Fruit fly (Drosophila melanogaster) whole organism, embryonic: ENCODE data around the gene CG9452.

Experiments
- BEAF-32 ChIP-seq: fragments of 200-800 bp; sonication (Bioruptor generic); optimal IDR thresholded peaks from 3 replicates; lab custom pipeline; 2017; ENCODE audit warnings: missing biosample characterization, missing genetic modification characterization, mild to moderate bottlenecking, moderate library complexity, missing genetic modification reagents
- Bgb ChIP-seq: fragments of 200-800 bp; sonication (Bioruptor generic); IDR thresholded peaks from 2 replicates; pipeline ENCODE4 v1.3.6; 2022; ENCODE audit warnings: missing biosample characterization, missing genetic modification characterization; ENCODE audit not compliant: partially characterized antibody
- CG10209 ChIP-seq: fragments of 200-800 bp; sonication (Bioruptor generic); optimal IDR thresholded peaks from 3 replicates; lab custom pipeline; 2017; ENCODE audit warnings: missing biosample characterization, mild to moderate bottlenecking, missing genetic modification characterization, missing genetic modification reagents
- CG11093 ChIP-seq: fragments of 200-800 bp; sonication (Bioruptor generic); IDR thresholded peaks from 3 replicates; pipeline ENCODE4 v1.3.6; 2022; ENCODE audit warnings: missing biosample characterization, missing genetic modification characterization
- CG11723 ChIP-seq: fragments of 200-800 bp; sonication (Bioruptor generic); optimal IDR thresholded peaks from 2 replicates; lab custom pipeline; 2017; ENCODE audit warnings: missing biosample characterization, mild to moderate bottlenecking, missing genetic modification characterization
- CG12236 ChIP-seq: fragments of 200-800 bp; sonication (Bioruptor generic); optimal IDR thresholded peaks from 2 replicates; lab custom pipeline; 2016; ENCODE audit warnings: missing biosample characterization, missing genetic modification characterization
- CG12659 ChIP-seq: fragments of 200-800 bp; sonication (Bioruptor generic); optimal IDR thresholded peaks from 3 replicates; lab custom pipeline; 2017; ENCODE audit warnings: mild to moderate bottlenecking, missing biosample characterization, missing genetic modification reagents, missing genetic modification characterization
- CG13287 ChIP-seq: fragments of 200-800 bp; sonication (Bioruptor generic); IDR thresholded peaks from 2 replicates; pipeline ENCODE4 v1.3.6; 2022; ENCODE audit warnings: missing biosample characterization, missing genetic modification characterization; ENCODE audit not compliant: partially characterized antibody
- CG13775 ChIP-seq: fragments of 200-800 bp; sonication (Bioruptor generic); optimal IDR thresholded peaks from 3 replicates; lab custom pipeline; 2017; ENCODE audit warnings: missing biosample characterization, mild to moderate bottlenecking, missing genetic modification characterization
- CG14050 ChIP-seq: fragments of 200-800 bp; sonication (Bioruptor generic); IDR thresholded peaks from 3 replicates; pipeline ENCODE4 v1.3.6; 2022; ENCODE audit warnings: missing biosample characterization, missing genetic modification characterization
- CG1603 ChIP-seq: fragments of 200-800 bp; sonication (Bioruptor generic); optimal IDR thresholded peaks from 2 replicates; lab custom pipeline; 2019; ENCODE audit warnings: missing biosample characterization, mild to moderate bottlenecking, missing genetic modification characterization, moderate library complexity
- CG1647 ChIP-seq: fragments of 200-800 bp; sonication (Bioruptor generic); optimal IDR thresholded peaks from 3 replicates; lab custom pipeline; 2016; ENCODE audit warnings: missing biosample characterization, missing genetic modification characterization
- CG16779 ChIP-seq: fragments of 200-800 bp; sonication (Bioruptor generic); IDR thresholded peaks from 2 replicates; pipeline ENCODE4 v1.3.6; 2022; ENCODE audit warnings: missing biosample characterization, missing genetic modification characterization
- CG16863 ChIP-seq: fragments of 200-800 bp; sonication (Bioruptor generic); optimal IDR thresholded peaks from 3 replicates; lab custom pipeline; 2016; ENCODE audit warnings: missing biosample characterization, missing genetic modification characterization
- CG17361 ChIP-seq: fragments of 200-800 bp; sonication (Bioruptor generic); IDR thresholded peaks from 3 replicates; pipeline ENCODE4 v1.3.6; 2022; ENCODE audit warnings: missing biosample characterization, missing genetic modification characterization
- CG17385 ChIP-seq: fragments of 200-800 bp; sonication (Bioruptor generic); optimal IDR thresholded peaks from 3 replicates; lab custom pipeline; 2018; ENCODE audit warnings: missing biosample characterization, mild to moderate bottlenecking, missing genetic modification characterization
- CG2199 ChIP-seq: fragments of 200-800 bp; sonication (Bioruptor generic); IDR thresholded peaks from 3 replicates; pipeline ENCODE4 v1.3.6; 2022; ENCODE audit warnings: missing biosample characterization, missing genetic modification characterization
- CG3163 ChIP-seq: fragments of 200-800 bp; sonication (Bioruptor generic); optimal IDR thresholded peaks from 3 replicates; lab custom pipeline; 2016; ENCODE audit warnings: missing biosample characterization, missing genetic modification characterization
- CG32532 ChIP-seq: fragments of 200-800 bp; sonication (Bioruptor generic); IDR thresholded peaks from 2 replicates; pipeline ENCODE4 v1.3.6; 2022; ENCODE audit warnings: missing biosample characterization, missing genetic modification characterization
- CG3838 ChIP-seq: fragments of 200-800 bp; sonication (Bioruptor generic); optimal IDR thresholded peaks from 3 replicates; lab custom pipeline; 2016; ENCODE audit warnings: missing biosample characterization, missing genetic modification characterization
- CG4707 ChIP-seq: fragments of 200-800 bp; sonication (Bioruptor generic); optimal IDR thresholded peaks from 2 replicates; lab custom pipeline; 2018; ENCODE audit warnings: missing biosample characterization, mild to moderate bottlenecking, missing genetic modification characterization, moderate library complexity
- CG5953 ChIP-seq: fragments of 200-800 bp; sonication (Bioruptor generic); IDR thresholded peaks from 2 replicates; pipeline ENCODE4 v1.3.6; 2022; ENCODE audit warnings: missing biosample characterization, missing genetic modification characterization
- CG6175 ChIP-seq: fragments of 200-800 bp; sonication (Bioruptor generic); IDR thresholded peaks from 3 replicates; pipeline ENCODE4 v1.3.6; 2022; ENCODE audit warnings: missing biosample characterization, missing genetic modification characterization
- CG8290 ChIP-seq, 3 experiments: fragments of 200-800 bp; sonication (Bioruptor generic); optimal IDR thresholded peaks; 2 replicates each; lab custom pipeline; 2016 to 2019; ENCODE audit warnings: missing biosample characterization in 3 of 3, missing genetic modification characterization in 3 of 3, mild to moderate bottlenecking in 2 of 3, moderate library complexity in 1 of 3
- Deaf1 ChIP-seq: fragments of 200-800 bp; optimal IDR thresholded peaks from 3 replicates; lab custom pipeline; 2019; ENCODE audit warnings: missing biosample characterization, mild to moderate bottlenecking, missing genetic modification characterization, moderate library complexity
- Drgx ChIP-seq: fragments of 200-800 bp; sonication (Bioruptor generic); IDR thresholded peaks from 2 replicates; pipeline ENCODE4 v1.3.6; 2022; ENCODE audit warnings: missing biosample characterization, missing genetic modification characterization
- Gsc ChIP-seq: fragments of 200-800 bp; sonication (Bioruptor generic); IDR thresholded peaks from 2 replicates; pipeline ENCODE4 v1.3.6; 2022; ENCODE audit warnings: missing biosample characterization, missing genetic modification characterization
- HmgD ChIP-seq: fragments of 200-800 bp; sonication (Bioruptor generic); optimal IDR thresholded peaks from 3 replicates; lab custom pipeline; 2016; ENCODE audit warnings: missing biosample characterization, missing genetic modification characterization
- Hr78 ChIP-seq, 2 experiments: fragments of 200-800 bp in 1 of 2; fragments of >200 bp in 1 of 2; sonication (Bioruptor generic) in 1 of 2; optimal IDR thresholded peaks; 2 replicates each; lab custom pipeline; 2017 to 2019; ENCODE audit warnings: missing biosample characterization in 2 of 2, missing genetic modification characterization in 2 of 2, mild to moderate bottlenecking in 1 of 2, moderate library complexity in 1 of 2
- Meics ChIP-seq: fragments of 200-800 bp; sonication (Bioruptor generic); optimal IDR thresholded peaks from 2 replicates; lab custom pipeline; 2017; ENCODE audit warnings: missing biosample characterization, mild to moderate bottlenecking, missing genetic modification characterization
- Ravus ChIP-seq: fragments of 200-800 bp; sonication (Bioruptor generic); IDR thresholded peaks from 2 replicates; pipeline ENCODE4 v1.3.6; 2022; ENCODE audit warnings: missing biosample characterization, missing genetic modification characterization
- Sry-β ChIP-seq: fragments of 200-800 bp; sonication (Bioruptor generic); optimal IDR thresholded peaks from 2 replicates; lab custom pipeline; 2018; ENCODE audit warnings: missing biosample characterization, mild to moderate bottlenecking, missing genetic modification characterization, moderate library complexity
- Trl ChIP-seq, 3 experiments: fragments of >200 bp in 2 of 3; fragments of 200-800 bp in 1 of 3; sonication (Bioruptor generic) in 1 of 3; optimal IDR thresholded peaks; 2 replicates in 1 of 3; 3 replicates in 2 of 3; lab custom pipeline; 2016 to 2017; ENCODE audit warnings: missing biosample characterization in 1 of 3, missing genetic modification characterization in 1 of 3
- ash1 ChIP-seq: fragments of 200-800 bp; sonication (Bioruptor generic); optimal IDR thresholded peaks from 2 replicates; lab custom pipeline; 2018; ENCODE audit warnings: missing biosample characterization, mild to moderate bottlenecking, missing genetic modification characterization
- ato ChIP-seq: fragments of 200-800 bp; sonication (Bioruptor generic); IDR thresholded peaks from 2 replicates; pipeline ENCODE4 v1.3.6; 2022; ENCODE audit warnings: missing biosample characterization, missing genetic modification characterization; ENCODE audit not compliant: partially characterized antibody
- cato ChIP-seq: fragments of 200-800 bp; sonication (Bioruptor generic); optimal IDR thresholded peaks from 2 replicates; lab custom pipeline; 2016; ENCODE audit warnings: missing biosample characterization, missing genetic modification characterization, borderline replicate concordance
- chinmo ChIP-seq: fragments of 200-800 bp; sonication (Bioruptor generic); IDR thresholded peaks from 4 replicates; pipeline ENCODE4 v1.3.6; 2022; ENCODE audit warnings: missing biosample characterization, missing genetic modification characterization; ENCODE audit not compliant: partially characterized antibody
- cwo ChIP-seq: fragments of 200-800 bp; sonication (Bioruptor generic); optimal IDR thresholded peaks from 3 replicates; lab custom pipeline; 2017; ENCODE audit warnings: missing biosample characterization, missing genetic modification characterization, mild to moderate bottlenecking, moderate library complexity, missing genetic modification reagents
- en ChIP-seq: fragments of 200-800 bp; sonication (Bioruptor generic); optimal IDR thresholded peaks from 2 replicates; lab custom pipeline; 2016; ENCODE audit warnings: missing biosample characterization, missing genetic modification characterization
- ftz-f1 ChIP-seq: fragments of 200-800 bp; sonication (Bioruptor generic); optimal IDR thresholded peaks from 2 replicates; lab custom pipeline; 2016; ENCODE audit warnings: missing biosample characterization, missing genetic modification characterization
- fu2 ChIP-seq: fragments of 200-800 bp; sonication (Bioruptor generic); optimal IDR thresholded peaks from 2 replicates; lab custom pipeline; 2016; ENCODE audit warnings: missing biosample characterization, missing genetic modification characterization
- hth ChIP-seq: fragments of >200 bp; optimal IDR thresholded peaks from 2 replicates; lab custom pipeline; 2017; ENCODE audit warnings: inconsistent platforms
- insv ChIP-seq, 2 experiments: fragments of 200-800 bp; sonication (Bioruptor generic); optimal IDR thresholded peaks; 3 replicates each; lab custom pipeline; 2016 to 2018; ENCODE audit warnings: missing biosample characterization in 2 of 2, missing genetic modification characterization in 2 of 2
- otp ChIP-seq: fragments of 200-800 bp; sonication (Bioruptor generic); IDR thresholded peaks from 3 replicates; pipeline ENCODE4, ENCODE4 v1.3.6; 2022; ENCODE audit warnings: missing biosample characterization, missing genetic modification characterization
- sens-2 ChIP-seq: fragments of 200-800 bp; sonication (Bioruptor generic); IDR thresholded peaks from 2 replicates; pipeline ENCODE4 v1.3.6; 2022; ENCODE audit warnings: missing biosample characterization, missing genetic modification characterization
- sob ChIP-seq: fragments of 200-800 bp; sonication (Bioruptor generic); IDR thresholded peaks from 2 replicates; pipeline ENCODE4 v1.3.6; 2022; ENCODE audit warnings: missing biosample characterization, missing genetic modification characterization
- sqz ChIP-seq: fragments of 200-800 bp; sonication (Bioruptor generic); optimal IDR thresholded peaks from 3 replicates; lab custom pipeline; 2018; ENCODE audit warnings: missing biosample characterization, mild to moderate bottlenecking, missing genetic modification characterization
- stwl ChIP-seq: fragments of 200-800 bp; sonication (Bioruptor generic); optimal IDR thresholded peaks from 3 replicates; lab custom pipeline; 2018; ENCODE audit warnings: missing biosample characterization, mild to moderate bottlenecking, missing genetic modification characterization, moderate library complexity
- vfl ChIP-seq: fragments of 200-800 bp; sonication (Bioruptor generic); optimal IDR thresholded peaks from 2 replicates; lab custom pipeline; 2016; ENCODE audit warnings: missing biosample characterization, missing genetic modification characterization

CG9452 gene

dm6 chr3L:19483007-19483406 lies 20.7 kb downstream of the CG9452 start (continued):
- TF ChIP-seq CG8290 (GFP tag; optimal IDR thresholded peaks at IDR 0.05; lab: Kevin White, UChicago) (peak; percentile 6), CG8290 (tag; optimal IDR thresholded peaks at IDR 0.05; lab: Kevin White, UChicago) (no peak), CG14050 (no peak), Meics (no peak), stwl (tag; lab: Kevin White, UChicago) (peak; percentile 90), CG12236 (GFP tag; lab: Kevin White, UChicago) (no peak), hth (no peak), vfl (GFP tag; lab: Kevin White, UChicago) (no peak), Gsc (GFP tag; lab: Robert Waterston, UW) (no peak), CG1647 (no peak), CG1603 (tag; lab: Kevin White, UChicago) (no peak), CG2199 (GFP tag; lab: Robert Waterston, UW) (0 out of 3 replicates have a peak, but pooled peaks have one; percentile 18), sob (GFP tag; lab: Robert Waterston, UW) (no peak), Drgx (no peak), CG16779 (GFP tag; lab: Robert Waterston, UW) (no peak), Ravus (GFP tag; lab: Robert Waterston, UW) (no peak), CG13287 (GFP tag; lab: Robert Waterston, UW) (peak; percentile 22; the same call in 1 of the 2 replicates), CG11723 (GFP tag; lab: Kevin White, UChicago) (no peak), Trl (optimal IDR thresholded peaks at IDR 0.05; lab: Kevin White, UChicago) (no peak), Trl (GFP tag; optimal IDR thresholded peaks at IDR 0.05; lab: Kevin White, UChicago) (no peak), ash1 (GFP tag; lab: Kevin White, UChicago) (no peak), cato (GFP tag; lab: Kevin White, UChicago) (no peak), insv (GFP tag; optimal IDR thresholded peaks at IDR 0.05; lab: Kevin White, UChicago) (no peak)

dm6 chr3L:19482014-19482413 lies 21.7 kb downstream of the CG9452 start:
- TF ChIP-seq sens-2: no peak
- TF ChIP-seq Deaf1 (tag; lab: Kevin White, UChicago): peak; percentile 48
- peak; percentile 50 to 54 for TF ChIP-seq Trl (optimal IDR thresholded peaks at IDR 0.05; lab: Kevin White, UChicago)
- no peak for TF ChIP-seq Trl (GFP tag; optimal IDR thresholded peaks at IDR 0.05; lab: Kevin White, UChicago)
- peak; percentile 82 for TF ChIP-seq CG3163 (GFP tag; lab: Kevin White, UChicago)
- TF ChIP-seq CG5953 (GFP tag; lab: Robert Waterston, UW): no peak
- no peak for TF ChIP-seq CG16863
- TF ChIP-seq CG17361 (GFP tag; lab: Robert Waterston, UW): no peak
- TF ChIP-seq CG12659 (GFP tag; lab: Kevin White, UChicago): no peak
- no peak for TF ChIP-seq CG4707 (GFP tag; lab: Kevin White, UChicago)
- TF ChIP-seq otp: no peak
- no peak for TF ChIP-seq cwo (GFP tag; lab: Kevin White, UChicago)
- TF ChIP-seq BEAF-32 (GFP tag; lab: Kevin White, UChicago): no peak
- no peak for TF ChIP-seq Sry-β
- TF ChIP-seq stwl (tag; lab: Kevin White, UChicago): no peak
- no peak for TF ChIP-seq Bgb (GFP tag; lab: Robert Waterston, UW)
- TF ChIP-seq HmgD (GFP tag; lab: Kevin White, UChicago): no peak

dm6 chr3L:19481209-19481608 lies 22.5 kb downstream of the CG9452 start:
- TF ChIP-seq sqz (GFP tag; lab: Kevin White, UChicago) (peak; percentile 48), CG6175 (GFP tag; lab: Robert Waterston, UW) (no peak), fu2 (no peak), CG13775 (GFP tag; lab: Kevin White, UChicago) (no peak), Hr78 (GFP tag; optimal IDR thresholded peaks at IDR 0.05; lab: Kevin White, UChicago) (peak in 1 of 2 experiments; percentile 1), CG32532 (GFP tag; lab: Robert Waterston, UW) (no peak), CG11093 (GFP tag; lab: Robert Waterston, UW) (no peak), en (GFP tag; lab: Kevin White, UChicago) (no peak), CG17385 (GFP tag; lab: Kevin White, UChicago) (no peak), ftz-f1 (GFP tag; lab: Kevin White, UChicago) (no peak), ato (GFP tag; lab: Robert Waterston, UW) (no peak), chinmo (GFP tag; lab: Robert Waterston, UW) (peak; percentile 52; the same call in 1 of the 4 replicates), CG10209 (no peak), CG3838 (GFP tag; lab: Kevin White, UChicago) (no peak)
- TF ChIP-seq, all 482 proteins: peak for 3
